Fruit fly (Drosophila melanogaster) whole organism, prepupa: ENCODE data around the gene Spec2.
A peak's percentile ranks its signal among the peaks of the same experiment; 100 is the strongest.

Source experiments
- Blimp-1 ChIP-seq: fragments of 200-800 bp; sonication (Bioruptor generic); optimal IDR thresholded peaks from 3 replicates; lab custom pipeline; 2017; ENCODE audit warnings: missing biosample characterization, missing genetic modification characterization, mild to moderate bottlenecking, moderate library complexity, missing genetic modification reagents
- CG10631 ChIP-seq: fragments of 200-800 bp; sonication (Bioruptor generic); optimal IDR thresholded peaks from 2 replicates; lab custom pipeline; 2016; ENCODE audit warnings: missing biosample characterization, missing genetic modification characterization
- CG11762 ChIP-seq: fragments of 200-800 bp; sonication (Bioruptor generic); optimal IDR thresholded peaks from 3 replicates; lab custom pipeline; 2016; ENCODE audit warnings: missing biosample characterization, missing genetic modification characterization; ENCODE audit not compliant: insufficient read depth
- CG11902 ChIP-seq: fragments of 200-800 bp; sonication (Bioruptor generic); optimal IDR thresholded peaks from 3 replicates; lab custom pipeline; 2016; ENCODE audit warnings: missing biosample characterization, missing genetic modification characterization
- CG15336 ChIP-seq: fragments of 200-800 bp; sonication (Bioruptor generic); IDR thresholded peaks from 2 replicates; pipeline ENCODE4 v1.3.6; 2022; ENCODE audit warnings: missing biosample characterization, missing genetic modification characterization
- CG1621 ChIP-seq: fragments of 200-800 bp; sonication (Bioruptor generic); optimal IDR thresholded peaks from 3 replicates; lab custom pipeline; 2018; ENCODE audit warnings: missing biosample characterization, mild to moderate bottlenecking, missing genetic modification characterization
- CG3032 ChIP-seq: fragments of 200-800 bp; optimal IDR thresholded peaks from 2 replicates; lab custom pipeline; 2019; ENCODE audit warnings: missing biosample characterization, mild to moderate bottlenecking, missing genetic modification characterization, moderate library complexity
- CG31627 ChIP-seq: fragments of 200-800 bp; sonication (Bioruptor generic); optimal IDR thresholded peaks from 3 replicates; lab custom pipeline; 2016; ENCODE audit warnings: missing biosample characterization, missing genetic modification characterization
- CG32006 ChIP-seq: fragments of 200-800 bp; sonication (Bioruptor generic); optimal IDR thresholded peaks from 3 replicates; lab custom pipeline; 2017; ENCODE audit warnings: missing biosample characterization, mild to moderate bottlenecking, missing genetic modification characterization
- CG34406 ChIP-seq: fragments of 200-800 bp; sonication (Bioruptor generic); optimal IDR thresholded peaks from 3 replicates; lab custom pipeline; 2016; ENCODE audit warnings: missing biosample characterization, missing genetic modification characterization
- CG3919 ChIP-seq: fragments of 200-800 bp; sonication (Bioruptor generic); optimal IDR thresholded peaks from 3 replicates; lab custom pipeline; 2016; ENCODE audit warnings: missing biosample characterization, missing genetic modification characterization
- CG6163 ChIP-seq: fragments of 200-800 bp; sonication (Bioruptor generic); IDR thresholded peaks from 3 replicates; pipeline ENCODE4 v1.3.6; 2022; ENCODE audit warnings: missing biosample characterization, missing genetic modification characterization
- CG6792 ChIP-seq: fragments of 200-800 bp; sonication (Bioruptor generic); optimal IDR thresholded peaks from 3 replicates; lab custom pipeline; 2016; ENCODE audit warnings: missing biosample characterization, missing genetic modification characterization
- CG6808 ChIP-seq: fragments of 200-800 bp; sonication (Bioruptor generic); optimal IDR thresholded peaks from 3 replicates; lab custom pipeline; 2017; ENCODE audit warnings: missing biosample characterization, missing genetic modification characterization, mild to moderate bottlenecking, moderate library complexity, missing genetic modification reagents
- CG6854 ChIP-seq: fragments of 200-800 bp; sonication (Bioruptor generic); optimal IDR thresholded peaks from 2 replicates; lab custom pipeline; 2017; ENCODE audit warnings: missing biosample characterization, mild to moderate bottlenecking, missing genetic modification characterization
- CG7368 ChIP-seq: fragments of 200-800 bp; sonication (Bioruptor generic); optimal IDR thresholded peaks from 3 replicates; lab custom pipeline; 2016; ENCODE audit warnings: missing biosample characterization, missing genetic modification characterization
- CG8119 ChIP-seq: fragments of 200-800 bp; sonication (Bioruptor generic); IDR thresholded peaks from 3 replicates; pipeline ENCODE4 v1.3.6; 2022; ENCODE audit warnings: missing biosample characterization, missing genetic modification characterization
- CG8319 ChIP-seq: fragments of 200-800 bp; sonication (Bioruptor generic); optimal IDR thresholded peaks from 3 replicates; lab custom pipeline; 2016; ENCODE audit warnings: missing biosample characterization, missing genetic modification characterization
- CG8632 ChIP-seq: fragments of 200-800 bp; sonication (Bioruptor generic); optimal IDR thresholded peaks from 3 replicates; lab custom pipeline; 2016; ENCODE audit warnings: missing biosample characterization, missing genetic modification characterization
- CG9139 ChIP-seq: fragments of 200-800 bp; sonication (Bioruptor generic); optimal IDR thresholded peaks from 3 replicates; lab custom pipeline; 2017; ENCODE audit warnings: missing biosample characterization, mild to moderate bottlenecking, missing genetic modification characterization
- Eip75B ChIP-seq: fragments of 200-800 bp; sonication (Bioruptor generic); optimal IDR thresholded peaks from 3 replicates; lab custom pipeline; 2016; ENCODE audit warnings: missing biosample characterization, missing genetic modification characterization
- Eip78C ChIP-seq: fragments of 200-800 bp; sonication (Bioruptor generic); peaks from one replicate; lab custom pipeline; 2016; ENCODE audit warnings: missing biosample characterization, missing genetic modification characterization
- Ets21C ChIP-seq: fragments of 200-800 bp; sonication (Bioruptor generic); optimal IDR thresholded peaks from 3 replicates; lab custom pipeline; 2016; ENCODE audit warnings: missing biosample characterization, missing genetic modification characterization
- Gug ChIP-seq: fragments of 200-800 bp; sonication (Bioruptor generic); IDR thresholded peaks from 2 replicates; pipeline ENCODE4 v1.3.6; 2022; ENCODE audit warnings: missing biosample characterization, missing genetic modification characterization
- Hr39 ChIP-seq: fragments of 200-800 bp; sonication (Bioruptor generic); optimal IDR thresholded peaks from 2 replicates; lab custom pipeline; 2016; ENCODE audit warnings: missing biosample characterization, missing genetic modification characterization
- Hr4 ChIP-seq: fragments of 200-800 bp; sonication (Bioruptor generic); optimal IDR thresholded peaks from 3 replicates; lab custom pipeline; 2016; ENCODE audit warnings: missing biosample characterization, missing genetic modification characterization
- Lpt ChIP-seq: fragments of 200-800 bp; sonication (Bioruptor generic); optimal IDR thresholded peaks from 3 replicates; lab custom pipeline; 2016; ENCODE audit warnings: missing biosample characterization, missing genetic modification characterization
- Met ChIP-seq: fragments of 200-800 bp; sonication (Bioruptor generic); optimal IDR thresholded peaks from 3 replicates; lab custom pipeline; 2016; ENCODE audit warnings: missing biosample characterization, missing genetic modification characterization
- Sox14 ChIP-seq: fragments of 200-800 bp; sonication (Bioruptor generic); optimal IDR thresholded peaks from 3 replicates; lab custom pipeline; 2016; ENCODE audit warnings: missing biosample characterization, missing genetic modification characterization
- Sox15 ChIP-seq: fragments of 200-800 bp; sonication (Bioruptor generic); optimal IDR thresholded peaks from 3 replicates; lab custom pipeline; 2016; ENCODE audit warnings: missing biosample characterization, missing genetic modification characterization
- cyc ChIP-seq: fragments of 200-800 bp; sonication (Bioruptor generic); optimal IDR thresholded peaks from 3 replicates; lab custom pipeline; 2016; ENCODE audit warnings: missing biosample characterization, missing genetic modification characterization
- dac ChIP-seq: fragments of 200-800 bp; sonication (Bioruptor generic); optimal IDR thresholded peaks from 2 replicates; lab custom pipeline; 2017; ENCODE audit warnings: missing biosample characterization, mild to moderate bottlenecking, missing genetic modification characterization
- dsx ChIP-seq: fragments of 200-800 bp; optimal IDR thresholded peaks from 3 replicates; lab custom pipeline; 2019; ENCODE audit warnings: missing biosample characterization, mild to moderate bottlenecking, missing genetic modification characterization, moderate library complexity; ENCODE audit not compliant: poor library complexity, severe bottlenecking
- esn ChIP-seq: fragments of 200-800 bp; sonication (Bioruptor generic); optimal IDR thresholded peaks from 2 replicates; lab custom pipeline; 2016; ENCODE audit warnings: missing biosample characterization, mild to moderate bottlenecking, missing genetic modification characterization, moderate library complexity
- fd85E ChIP-seq: fragments of 200-800 bp; sonication (Bioruptor generic); optimal IDR thresholded peaks from 3 replicates; lab custom pipeline; 2016; ENCODE audit warnings: missing biosample characterization, missing genetic modification characterization
- fkh ChIP-seq: fragments of 200-800 bp; sonication (Bioruptor generic); optimal IDR thresholded peaks from 3 replicates; lab custom pipeline; 2017; ENCODE audit warnings: missing biosample characterization, mild to moderate bottlenecking, missing genetic modification characterization, moderate library complexity
- lz ChIP-seq: fragments of 200-800 bp; sonication (Bioruptor generic); optimal IDR thresholded peaks from 3 replicates; lab custom pipeline; 2016; ENCODE audit warnings: missing biosample characterization, missing genetic modification characterization
- net ChIP-seq: fragments of 200-800 bp; sonication (Bioruptor generic); optimal IDR thresholded peaks from 3 replicates; lab custom pipeline; 2016; ENCODE audit warnings: missing biosample characterization, missing genetic modification characterization
- spab ChIP-seq: fragments of 200-800 bp; sonication (Bioruptor generic); optimal IDR thresholded peaks from 2 replicates; lab custom pipeline; 2017; ENCODE audit warnings: missing biosample characterization, mild to moderate bottlenecking, missing genetic modification characterization, missing genetic modification reagents
- ss ChIP-seq, 2 experiments: fragments of 200-800 bp; sonication (Bioruptor generic); optimal IDR thresholded peaks; 2 replicates in 1 of 2; 3 replicates in 1 of 2; lab custom pipeline; 2017 to 2018; ENCODE audit warnings: mild to moderate bottlenecking in 2 of 2, missing biosample characterization in 2 of 2, missing genetic modification characterization in 2 of 2, moderate library complexity in 1 of 2
- svp ChIP-seq: fragments of 200-800 bp; sonication (Bioruptor generic); peaks from one replicate; lab custom pipeline; 2016; ENCODE audit warnings: missing biosample characterization, missing genetic modification characterization
- topi ChIP-seq: fragments of 200-800 bp; sonication (Bioruptor generic); optimal IDR thresholded peaks from 3 replicates; lab custom pipeline; 2016; ENCODE audit warnings: missing biosample characterization, missing genetic modification characterization
- vri ChIP-seq: fragments of 200-800 bp; sonication (Bioruptor generic); optimal IDR thresholded peaks from 3 replicates; lab custom pipeline; 2016; ENCODE audit warnings: missing biosample characterization, mild to moderate bottlenecking, missing genetic modification characterization

Gene Spec2

DNA sequence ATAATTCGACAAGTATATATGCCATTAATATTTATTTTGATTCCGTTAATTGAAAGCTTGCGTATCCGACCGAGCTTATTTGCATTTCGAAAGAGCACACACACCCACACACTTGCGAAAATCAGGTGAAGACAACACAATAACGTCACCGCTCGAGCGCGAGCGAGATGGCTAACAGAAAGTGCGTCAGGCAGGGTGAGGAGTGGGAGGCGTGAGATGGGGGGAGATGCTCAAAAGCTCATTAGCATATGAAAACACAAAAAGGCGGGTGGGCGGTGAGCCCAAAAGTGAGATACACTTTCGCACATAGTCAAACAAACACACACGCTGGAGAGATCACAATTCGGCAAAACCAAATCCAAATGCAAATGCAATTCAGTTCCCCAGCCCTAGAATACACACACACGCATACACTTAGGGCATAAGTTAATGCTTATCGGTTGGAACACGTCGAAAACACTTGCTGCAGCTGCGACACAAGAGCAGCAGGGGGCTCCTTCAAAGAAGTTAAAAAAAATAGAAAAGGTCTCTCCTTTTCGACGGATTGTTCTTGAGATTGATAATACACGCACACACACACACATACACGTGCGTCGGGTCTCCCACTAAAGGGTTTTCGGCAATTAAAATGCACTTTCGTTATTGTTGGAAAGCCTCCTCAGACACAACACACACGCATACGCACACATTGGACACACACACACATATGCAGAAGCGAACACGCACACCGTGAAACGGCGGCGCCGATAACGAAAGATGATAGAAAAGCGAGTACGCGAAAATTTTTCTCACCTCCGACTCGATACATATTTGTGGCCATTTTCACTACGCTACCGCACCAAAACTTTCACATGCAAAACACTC, 24.0 kb upstream of the Spec2 start (continued):
- TF ChIP-seq CG3032 (tag; lab: Kevin White, UChicago) (peak; percentile 17), CG15336 (GFP tag; lab: Robert Waterston, UW) (peak; percentile 10; the same call in 1 of the 2 replicates), fd85E (GFP tag; lab: Kevin White, UChicago) (no peak), CG6854 (GFP tag; lab: Kevin White, UChicago) (no peak), CG8119 (GFP tag; lab: Robert Waterston, UW) (no peak), Eip75B (GFP tag; lab: Kevin White, UChicago) (no peak), CG1621 (tag; lab: Kevin White, UChicago) (no peak), vri (GFP tag; lab: Kevin White, UChicago) (peak; percentile 22), Eip78C (GFP tag; lab: Kevin White, UChicago) (peak; percentile 83), Lpt (no peak), dsx (no peak), CG8632 (GFP tag; lab: Kevin White, UChicago) (no peak), CG10631 (GFP tag; lab: Kevin White, UChicago) (no peak), CG7368 (GFP tag; lab: Kevin White, UChicago) (no peak), CG6808 (no peak), Met (GFP tag; lab: Kevin White, UChicago) (no peak)

DNA sequence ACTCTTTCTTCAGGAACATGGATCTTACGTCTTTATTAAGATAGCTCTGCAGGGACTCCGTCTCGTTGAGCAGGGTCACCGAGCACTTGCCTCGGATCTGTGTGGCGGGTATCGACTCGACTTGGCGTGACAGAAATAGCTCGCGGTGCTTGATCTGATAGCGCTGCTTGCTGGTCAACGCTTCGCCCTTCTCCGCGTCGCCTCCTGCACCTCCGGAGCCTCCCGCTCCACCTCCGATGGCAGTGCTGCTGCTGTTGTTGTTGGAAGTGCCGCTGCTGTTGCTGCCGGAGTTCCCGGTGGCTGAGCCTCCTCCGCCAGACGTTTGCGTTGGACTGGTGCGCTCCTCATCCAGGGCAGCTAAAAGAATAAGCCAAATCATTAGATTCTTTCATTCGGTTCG, 19.5 kb upstream of the Spec2 start:
- no peak for TF ChIP-seq topi (GFP tag; lab: Kevin White, UChicago)
- TF ChIP-seq svp (GFP tag; lab: Kevin White, UChicago): peak; percentile 86
- TF ChIP-seq ss (GFP tag; optimal IDR thresholded peaks at IDR 0.05; lab: Kevin White, UChicago): no peak

DNA sequence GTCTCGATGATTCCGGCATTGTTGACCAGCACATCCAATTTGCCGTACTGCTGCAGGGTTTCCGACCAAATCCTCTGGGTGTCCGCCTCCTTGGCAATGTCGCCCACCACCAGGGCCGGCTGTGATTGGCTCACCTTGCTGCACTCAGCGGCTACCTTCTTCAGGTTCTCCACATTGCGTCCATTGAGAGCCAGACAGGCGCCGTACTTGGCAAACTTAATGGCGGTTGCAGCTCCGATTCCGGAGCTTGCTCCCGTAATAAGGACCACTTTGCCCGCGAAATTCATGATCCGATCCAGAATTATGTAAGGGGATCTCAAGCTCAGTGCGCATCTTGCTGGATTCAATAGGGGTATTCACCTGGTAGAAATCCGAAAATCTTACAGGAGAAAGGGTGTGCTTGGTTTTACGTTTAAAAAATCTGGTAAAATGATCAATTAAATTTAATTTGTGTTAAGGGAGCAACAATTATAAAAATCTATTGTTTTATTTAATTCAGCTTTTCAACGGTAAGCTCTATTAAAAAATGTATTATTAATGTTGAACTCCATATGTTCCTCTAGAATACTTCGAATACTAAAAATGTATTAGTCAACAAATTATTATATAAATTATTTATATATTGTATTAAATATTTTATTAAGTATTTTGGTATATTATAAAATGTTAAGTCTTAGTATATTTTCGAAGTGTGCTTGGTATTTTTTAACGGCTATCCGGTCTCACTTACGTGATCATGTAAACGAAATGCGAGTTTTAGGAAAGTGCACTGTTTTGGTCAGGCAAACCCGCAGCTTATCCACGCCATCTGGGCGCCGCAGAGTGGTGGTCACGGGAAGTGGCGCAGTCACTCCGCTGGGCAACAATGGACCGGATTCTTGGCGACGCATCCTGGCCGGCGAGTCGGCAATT, 12.8 kb upstream of the Spec2 start, which contains the start of the genes CG31548 and CG12170:
Gene CG31548 (minus strand): TSS at position 334 of the 912 bp plus-strand sequence.
Gene CG12170 (plus strand): TSS at position 716 of the 912 bp plus-strand sequence.
- TF ChIP-seq spab (GFP tag; lab: Kevin White, UChicago) (no peak), fd85E (GFP tag; lab: Kevin White, UChicago) (no peak), CG3032 (tag; lab: Kevin White, UChicago) (peak; percentile 38), CG15336 (GFP tag; lab: Robert Waterston, UW) (peak; percentile 59), CG32006 (GFP tag; lab: Kevin White, UChicago) (no peak), dac (GFP tag; lab: Kevin White, UChicago) (no peak), CG3919 (GFP tag; lab: Kevin White, UChicago) (no peak), fkh (GFP tag; lab: Kevin White, UChicago) (no peak), ss (GFP tag; optimal IDR thresholded peaks at IDR 0.05; lab: Kevin White, UChicago) (no peak), CG8119 (GFP tag; lab: Robert Waterston, UW) (peak; percentile 55; the same call in 2 of the 3 replicates), CG6163 (GFP tag; lab: Robert Waterston, UW) (peak; percentile 47; the same call in 2 of the 3 replicates), Gug (GFP tag; lab: Robert Waterston, UW) (no peak), cyc (GFP tag; lab: Kevin White, UChicago) (peak; percentile 34), CG7368 (GFP tag; lab: Kevin White, UChicago) (no peak), Ets21C (no peak), Hr4 (GFP tag; lab: Kevin White, UChicago) (no peak), svp (GFP tag; lab: Kevin White, UChicago) (peak; percentile 63), CG6854 (GFP tag; lab: Kevin White, UChicago) (no peak), CG1621 (tag; lab: Kevin White, UChicago) (no peak), lz (GFP tag; lab: Kevin White, UChicago) (no peak), CG9139 (GFP tag; lab: Kevin White, UChicago) (no peak), CG8632 (GFP tag; lab: Kevin White, UChicago) (no peak), net (GFP tag; lab: Kevin White, UChicago) (no peak), CG11762 (no peak), CG34406 (no peak), Hr39 (no peak), Sox14 (GFP tag; lab: Kevin White, UChicago) (no peak), esn (GFP tag; lab: Kevin White, UChicago) (peak; percentile 69), CG11902 (GFP tag; lab: Kevin White, UChicago) (no peak), Sox15 (GFP tag; lab: Kevin White, UChicago) (peak; percentile 27), CG31627 (GFP tag; lab: Kevin White, UChicago) (peak; percentile 56), CG6792 (GFP tag; lab: Kevin White, UChicago) (peak; percentile 40), CG8319 (no peak), Met (GFP tag; lab: Kevin White, UChicago) (no peak), Blimp-1 (GFP tag; lab: Kevin White, UChicago) (no peak)
